Worm (Caenorhabditis elegans): ENCODE results near the gene srsx-2.

DNA sequence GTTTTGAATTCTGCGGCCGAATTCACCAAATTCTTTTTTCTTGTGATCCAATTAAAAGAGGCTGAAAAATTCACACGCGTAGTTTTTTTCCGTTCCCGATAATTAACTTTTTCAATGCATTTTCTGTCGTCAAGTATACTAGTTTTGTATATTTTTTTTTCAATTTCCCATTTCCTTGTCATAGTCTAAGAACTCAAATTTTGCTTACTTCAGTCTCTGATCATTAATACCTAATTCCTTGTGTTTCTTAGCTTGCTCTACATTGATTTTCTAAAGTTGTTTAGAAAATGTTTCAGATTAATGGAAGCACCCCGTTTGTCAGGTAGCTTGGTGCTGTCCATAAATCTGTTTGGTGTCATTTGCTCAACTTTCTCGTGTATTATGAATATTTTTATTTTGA, 7.3 kb downstream of the srsx-2 start, which contains the start of gene srbc-27:
- TF ChIP-seq ztf-29 (GFP tag; IDR thresholded peaks at IDR 0.05) (no peak), tab-1 (GFP tag; IDR thresholded peaks at IDR 0.05) (no peak), ref-1 (GFP tag; conservative IDR thresholded peaks at IDR 0.05) (no peak), flt-1 (GFP tag; IDR thresholded peaks at IDR 0.05) (no peak), T22C8.4 (GFP tag; IDR thresholded peaks at IDR 0.05) (no peak), cog-1 (tag; optimal IDR thresholded peaks at IDR 0.05) (no peak), klf-2 (GFP tag; conservative IDR thresholded peaks at IDR 0.05) (no peak)
